Fruit fly (Drosophila melanogaster) whole organism, embryonic: ENCODE data around the gene CG14454.
A peak's percentile ranks its signal among the peaks of the same experiment; 100 is the strongest.

ENCODE experiments used
- CG10462 ChIP-seq: fragments of 200-800 bp; sonication (Bioruptor generic); optimal IDR thresholded peaks from 2 replicates; lab custom pipeline; 2016; ENCODE audit warnings: missing biosample characterization, missing genetic modification characterization
- CG15601 ChIP-seq: fragments of 200-800 bp; sonication (Bioruptor generic); optimal IDR thresholded peaks from 3 replicates; lab custom pipeline; 2019; ENCODE audit warnings: missing biosample characterization, mild to moderate bottlenecking, missing genetic modification characterization, moderate library complexity
- CG7839 ChIP-seq: fragments of 200-800 bp; sonication (Bioruptor generic); optimal IDR thresholded peaks from 3 replicates; lab custom pipeline; 2018; ENCODE audit warnings: missing biosample characterization, mild to moderate bottlenecking, missing genetic modification characterization, moderate library complexity
- CrebB ChIP-seq: fragments of 200-800 bp; sonication (Bioruptor generic); optimal IDR thresholded peaks from 3 replicates; lab custom pipeline; 2018; ENCODE audit warnings: missing biosample characterization, mild to moderate bottlenecking, missing genetic modification characterization
- ase ChIP-seq: fragments of 200-800 bp; sonication (Bioruptor generic); IDR thresholded peaks from 3 replicates; pipeline ENCODE4 v1.3.6; 2022; ENCODE audit warnings: missing biosample characterization, missing genetic modification characterization
- dan ChIP-seq: fragments of 200-800 bp; sonication (Bioruptor generic); IDR thresholded peaks from 2 replicates; pipeline ENCODE4 v1.3.6; 2022; ENCODE audit warnings: missing biosample characterization, missing genetic modification characterization
- sug ChIP-seq: fragments of 200-800 bp; optimal IDR thresholded peaks from 2 replicates; lab custom pipeline; 2019; ENCODE audit warnings: missing biosample characterization, mild to moderate bottlenecking, missing genetic modification characterization, moderate library complexity

- TF ChIP-seq CrebB (tag; lab: Kevin White, UChicago) (peak; percentile 50), sug (tag; lab: Kevin White, UChicago) (peak; percentile 73), ase (GFP tag; lab: Robert Waterston, UW) (peak; percentile 65), dan (GFP tag; lab: Robert Waterston, UW) (no peak), CG10462 (GFP tag; lab: Kevin White, UChicago) (peak; percentile 61), CG7839 (tag; lab: Kevin White, UChicago) (peak; percentile 72), CG15601 (tag; lab: Kevin White, UChicago) (peak; percentile 77)
Measured at dm6 chr3L:22717137-22717767, 24.9 kb upstream of the CG14454 start, which contains the start of the genes ArfGAP3 and CG32452.
